Worm (Caenorhabditis elegans) whole organism, young adult: ENCODE measurements around the gene Y45F10D.16.

Source experiments
- B0019.2 ChIP-seq: fragments of 200-800 bp; sonication (Bioruptor generic); conservative IDR thresholded peaks from 2 replicates; pipeline ENCODE4 v1.3.6; 2022; ENCODE audit warnings: missing genetic modification reagents, missing genetic modification characterization, missing compliant biosample characterization
- B0035.1 ChIP-seq: sonication (generic microtip); optimal IDR thresholded peaks from 2 replicates; lab custom pipeline; 2016; ENCODE audit warnings: missing genetic modification characterization, mild to moderate bottlenecking, missing compliant biosample characterization, missing genotype, missing genetic modification reagents
- B0261.1 ChIP-seq: sonication (generic microtip); optimal IDR thresholded peaks from 2 replicates; lab custom pipeline; 2016; ENCODE audit warnings: mild to moderate bottlenecking, missing genetic modification characterization, moderate library complexity, missing compliant biosample characterization
- C06A6.2 ChIP-seq: fragments of 200-800 bp; sonication (Bioruptor generic); conservative IDR thresholded peaks from 2 replicates; pipeline ENCODE4 v1.3.6; 2022; ENCODE audit warnings: missing genetic modification characterization, missing compliant biosample characterization
- D2030.7 ChIP-seq: fragments of 200-800 bp; sonication (Bioruptor generic); IDR thresholded peaks from 2 replicates; pipeline ENCODE4 v1.3.6; 2022; ENCODE audit warnings: missing genetic modification reagents, missing genetic modification characterization, missing compliant biosample characterization
- F23B12.7 ChIP-seq: sonication (generic microtip); optimal IDR thresholded peaks from 2 replicates; lab custom pipeline; 2017; ENCODE audit warnings: missing genetic modification characterization, mild to moderate bottlenecking, missing compliant biosample characterization, antibody characterized with exemption, moderate library complexity; ENCODE audit not compliant: insufficient read depth
- F33H1.4 ChIP-seq: fragments of 200-800 bp; sonication (Bioruptor generic); IDR thresholded peaks from 2 replicates; pipeline ENCODE4 v1.3.6; 2022; ENCODE audit warnings: missing genetic modification reagents, missing genetic modification characterization, missing compliant biosample characterization
- F55B11.4 ChIP-seq: sonication (generic microtip); optimal IDR thresholded peaks from 2 replicates; lab custom pipeline; 2016; ENCODE audit warnings: missing compliant biosample characterization, missing genetic modification characterization, borderline replicate concordance; ENCODE audit not compliant: insufficient read depth
- Y53F4B.3 ChIP-seq: fragments of 200-800 bp; sonication (Bioruptor generic); IDR thresholded peaks from 2 replicates; pipeline ENCODE4 v1.3.6; 2022; ENCODE audit warnings: missing genetic modification reagents, missing genetic modification characterization, missing compliant biosample characterization
- Y95B8A.8 ChIP-seq: fragments of 200-800 bp; sonication (Bioruptor generic); IDR thresholded peaks from 2 replicates; pipeline ENCODE4 v1.3.6; 2022; ENCODE audit warnings: missing genetic modification reagents, missing genetic modification characterization, missing compliant biosample characterization
- akir-1 ChIP-seq: fragments of 200-800 bp; sonication (Bioruptor generic); optimal IDR thresholded peaks from 2 replicates; lab custom pipeline; 2018; ENCODE audit warnings: mild to moderate bottlenecking, missing genetic modification characterization, moderate library complexity, missing compliant biosample characterization
- aptf-3 ChIP-seq: fragments of 200-800 bp; sonication (Bioruptor generic); IDR thresholded peaks from 2 replicates; pipeline ENCODE4 v1.3.6; 2022; ENCODE audit warnings: missing genetic modification characterization, missing compliant biosample characterization
- attf-5 ChIP-seq: fragments of 200-800 bp; sonication (Bioruptor generic); optimal IDR thresholded peaks from 2 replicates; lab custom pipeline; 2018; ENCODE audit warnings: mild to moderate bottlenecking, missing genetic modification characterization, missing compliant biosample characterization
- attf-6 ChIP-seq: fragments of 200-800 bp; sonication (Bioruptor generic); IDR thresholded peaks from 2 replicates; pipeline ENCODE4 v1.3.6; 2022; ENCODE audit warnings: missing genetic modification reagents, missing genetic modification characterization, missing compliant biosample characterization
- cebp-1 ChIP-seq, 2 experiments: fragments of 200-800 bp in 1 of 2; sonication (Bioruptor generic) in 1 of 2; sonication (generic microtip) in 1 of 2; IDR thresholded peaks in 1 of 2; optimal IDR thresholded peaks in 1 of 2; 2 replicates each; pipeline versions ENCODE4 v1.3.6 to Lab custom; 2017 to 2022; ENCODE audit warnings: missing compliant biosample characterization in 2 of 2, missing genetic modification characterization in 2 of 2, mild to moderate bottlenecking in 1 of 2, missing genetic modification reagents in 1 of 2, moderate library complexity in 1 of 2
- ceh-58 ChIP-seq: fragments of 200-800 bp; sonication (Bioruptor generic); IDR thresholded peaks from 2 replicates; pipeline ENCODE4 v1.3.6; 2022; ENCODE audit warnings: missing genetic modification characterization, missing compliant biosample characterization
- ceh-91 ChIP-seq: fragments of 200-800 bp; sonication (Bioruptor generic); IDR thresholded peaks from 2 replicates; pipeline ENCODE4 v1.3.6; 2022; ENCODE audit warnings: missing genetic modification reagents, missing genetic modification characterization, missing compliant biosample characterization
- dpl-1 ChIP-seq: fragments of 150-350 bp; optimal IDR thresholded peaks from 2 replicates; lab custom pipeline; 2014; ENCODE audit warnings: missing biosample characterization, missing genetic modification reagents, missing genetic modification characterization
- efl-1 ChIP-seq: fragments of 150-350 bp; optimal IDR thresholded peaks from 2 replicates; lab custom pipeline; 2014; ENCODE audit warnings: missing biosample characterization, missing genetic modification reagents, missing genetic modification characterization
- egl-18 ChIP-seq: fragments of 200-800 bp; sonication (Bioruptor generic); IDR thresholded peaks from 2 replicates; pipeline ENCODE4 v1.3.6; 2022; ENCODE audit warnings: missing genetic modification reagents, missing genetic modification characterization, missing compliant biosample characterization
- egl-44 ChIP-seq: fragments of 200-800 bp; sonication (Bioruptor generic); IDR thresholded peaks from 2 replicates; pipeline ENCODE4 v1.3.6; 2022; ENCODE audit warnings: missing genetic modification reagents, missing genetic modification characterization, missing compliant biosample characterization
- egrh-3 ChIP-seq: fragments of 200-800 bp; sonication (Bioruptor generic); IDR thresholded peaks from 2 replicates; pipeline ENCODE4 v1.3.6; 2022; ENCODE audit warnings: missing genetic modification reagents, missing genetic modification characterization, missing compliant biosample characterization
- ekl-4 ChIP-seq: fragments of 200-800 bp; sonication (Bioruptor generic); IDR thresholded peaks from 2 replicates; pipeline ENCODE4 v1.3.6; 2022; ENCODE audit warnings: missing genetic modification reagents, missing genetic modification characterization, missing compliant biosample characterization
- ets-4 ChIP-seq: fragments of 200-800 bp; sonication (Bioruptor generic); optimal IDR thresholded peaks from 2 replicates; lab custom pipeline; 2018; ENCODE audit warnings: mild to moderate bottlenecking, missing genetic modification characterization, missing compliant biosample characterization
- hlh-26 ChIP-seq: fragments of 200-800 bp; sonication (Bioruptor generic); conservative IDR thresholded peaks from 2 replicates; pipeline ENCODE4 v1.3.6; 2022; ENCODE audit warnings: missing genetic modification reagents, missing genetic modification characterization, missing compliant biosample characterization
- hmg-1.2 ChIP-seq: fragments of 200-800 bp; sonication (Bioruptor generic); IDR thresholded peaks from 2 replicates; pipeline ENCODE4 v1.3.6; 2022; ENCODE audit warnings: missing genetic modification reagents, missing genetic modification characterization, missing compliant biosample characterization
- lag-1 ChIP-seq: fragments of 200-800 bp; sonication (Bioruptor generic); IDR thresholded peaks from 2 replicates; pipeline ENCODE4 v1.3.6; 2022; ENCODE audit warnings: missing genetic modification reagents, missing genetic modification characterization, missing compliant biosample characterization
- let-607 ChIP-seq, 2 experiments: fragments of 200-800 bp in 1 of 2; sonication (Bioruptor generic) in 1 of 2; sonication (generic microtip) in 1 of 2; optimal IDR thresholded peaks; 2 replicates each; lab custom pipeline; 2016 to 2018; ENCODE audit warnings: mild to moderate bottlenecking in 2 of 2, missing compliant biosample characterization in 2 of 2, missing genetic modification characterization in 2 of 2, moderate library complexity in 2 of 2, missing genotype in 1 of 2
- lin-26 ChIP-seq: fragments of 200-800 bp; sonication (Bioruptor generic); IDR thresholded peaks from 2 replicates; pipeline ENCODE4 v1.3.6; 2022; ENCODE audit warnings: missing genetic modification reagents, missing genetic modification characterization, missing compliant biosample characterization
- lsl-1 ChIP-seq: fragments of 200-800 bp; sonication (Bioruptor generic); optimal IDR thresholded peaks from 2 replicates; lab custom pipeline; 2018; ENCODE audit warnings: mild to moderate bottlenecking, missing genetic modification characterization, moderate library complexity, missing compliant biosample characterization
- lsy-27 ChIP-seq: sonication (generic microtip); optimal IDR thresholded peaks from 2 replicates; lab custom pipeline; 2017; ENCODE audit warnings: missing genetic modification characterization, mild to moderate bottlenecking, missing compliant biosample characterization, antibody characterized with exemption, missing genotype, borderline replicate concordance; ENCODE audit not compliant: insufficient read depth
- madf-6 ChIP-seq: fragments of 200-800 bp; sonication (Bioruptor generic); IDR thresholded peaks from 2 replicates; pipeline ENCODE4 v1.3.6; 2022; ENCODE audit warnings: missing genetic modification reagents, missing genetic modification characterization, missing compliant biosample characterization
- madf-8 ChIP-seq: fragments of 200-800 bp; sonication (Bioruptor generic); conservative IDR thresholded peaks from 2 replicates; pipeline ENCODE4 v1.3.6; 2022; ENCODE audit warnings: missing genetic modification reagents, missing genetic modification characterization, missing compliant biosample characterization
- nfyb-1 ChIP-seq: fragments of 200-800 bp; sonication (Bioruptor generic); IDR thresholded peaks from 2 replicates; pipeline ENCODE4 v1.3.6; 2022; ENCODE audit warnings: missing genetic modification reagents, missing genetic modification characterization, missing compliant biosample characterization
- nhr-90 ChIP-seq: sonication (generic microtip); optimal IDR thresholded peaks from 2 replicates; lab custom pipeline; 2016; ENCODE audit warnings: missing genotype, mild to moderate bottlenecking, missing genetic modification characterization, missing compliant biosample characterization
- sdz-38 ChIP-seq: sonication (generic microtip); optimal IDR thresholded peaks from 2 replicates; lab custom pipeline; 2016; ENCODE audit warnings: missing genotype, missing genetic modification characterization, missing compliant biosample characterization
- snpc-3.4 ChIP-seq: sonication (generic microtip); optimal IDR thresholded peaks from 2 replicates; lab custom pipeline; 2017; ENCODE audit warnings: missing genetic modification characterization, mild to moderate bottlenecking, missing compliant biosample characterization, antibody characterized with exemption, moderate library complexity, missing genotype, missing genetic modification reagents
- snpc-4 ChIP-seq, 5 experiments: fragments of 150-350 bp in 1 of 5; sonication (generic microtip) in 4 of 5; optimal IDR thresholded peaks; 2 replicates each; lab custom pipeline; 2014 to 2018; ENCODE audit warnings: missing genetic modification characterization in 5 of 5, missing biosample characterization in 3 of 5, antibody characterized with exemption in 2 of 5, mild to moderate bottlenecking in 2 of 5, missing compliant biosample characterization in 2 of 5, missing genotype in 2 of 5, moderate library complexity in 2 of 5, missing genetic modification reagents in 1 of 5
- tbp1 ChIP-seq: fragments of 200-800 bp; sonication (Bioruptor generic); optimal IDR thresholded peaks from 2 replicates; lab custom pipeline; 2018; ENCODE audit warnings: mild to moderate bottlenecking, missing genetic modification characterization, missing compliant biosample characterization
- tlf-1 ChIP-seq: fragments of 200-800 bp; sonication (Bioruptor generic); optimal IDR thresholded peaks from 2 replicates; lab custom pipeline; 2018; ENCODE audit warnings: mild to moderate bottlenecking, missing genetic modification characterization, missing compliant biosample characterization
- xnd-1 ChIP-seq: sonication (generic microtip); optimal IDR thresholded peaks from 2 replicates; lab custom pipeline; 2016; ENCODE audit warnings: missing genotype, missing genetic modification reagents, missing genetic modification characterization, missing compliant biosample characterization
- ztf-28 ChIP-seq: fragments of 200-800 bp; sonication (Bioruptor generic); IDR thresholded peaks from 2 replicates; pipeline ENCODE4 v1.3.6; 2022; ENCODE audit warnings: missing genetic modification reagents, missing genetic modification characterization, missing compliant biosample characterization
- ztf-3 ChIP-seq: fragments of 200-800 bp; sonication (Bioruptor generic); optimal IDR thresholded peaks from 2 replicates; lab custom pipeline; 2018; ENCODE audit warnings: mild to moderate bottlenecking, missing genetic modification characterization, missing compliant biosample characterization

Y45F10D.16 gene

ce11 chrIV:13782319-13782718 is 6.1 kb downstream of the Y45F10D.16 start (continued):
- no peak for TF ChIP-seq lsy-27
- no peak for TF ChIP-seq ekl-4 (GFP tag; lab: Robert Waterston, UW)
- no peak for TF ChIP-seq hmg-1.2
- no peak for TF ChIP-seq lsl-1 (GFP tag; lab: Kevin White, UChicago)
- TF ChIP-seq B0019.2 = no peak
- no peak for TF ChIP-seq F23B12.7 (tag; lab: Kevin White, UChicago)
- TF ChIP-seq tbp1 = no peak
- TF ChIP-seq madf-8 (GFP tag; lab: Robert Waterston, UW) = no peak
- TF ChIP-seq aptf-3 = no peak
- TF ChIP-seq B0035.1 = no peak
- no peak for TF ChIP-seq lin-26 (GFP tag; lab: Robert Waterston, UW)
- no peak for TF ChIP-seq B0261.1
- TF ChIP-seq efl-1 (GFP tag; lab: Kevin White, UChicago) = no peak
- no peak for TF ChIP-seq ztf-28 (GFP tag; lab: Robert Waterston, UW)
- TF ChIP-seq D2030.7 = no peak
- TF ChIP-seq Y53F4B.3 (GFP tag; lab: Robert Waterston, UW) = no peak
- 0 out of 2 replicates have a peak, but pooled peaks have one; percentile 6 for TF ChIP-seq F33H1.4 (GFP tag; lab: Robert Waterston, UW)
- no peak for TF ChIP-seq let-607 (tag; optimal IDR thresholded peaks at IDR 0.05; lab: Kevin White, UChicago)

DNA sequence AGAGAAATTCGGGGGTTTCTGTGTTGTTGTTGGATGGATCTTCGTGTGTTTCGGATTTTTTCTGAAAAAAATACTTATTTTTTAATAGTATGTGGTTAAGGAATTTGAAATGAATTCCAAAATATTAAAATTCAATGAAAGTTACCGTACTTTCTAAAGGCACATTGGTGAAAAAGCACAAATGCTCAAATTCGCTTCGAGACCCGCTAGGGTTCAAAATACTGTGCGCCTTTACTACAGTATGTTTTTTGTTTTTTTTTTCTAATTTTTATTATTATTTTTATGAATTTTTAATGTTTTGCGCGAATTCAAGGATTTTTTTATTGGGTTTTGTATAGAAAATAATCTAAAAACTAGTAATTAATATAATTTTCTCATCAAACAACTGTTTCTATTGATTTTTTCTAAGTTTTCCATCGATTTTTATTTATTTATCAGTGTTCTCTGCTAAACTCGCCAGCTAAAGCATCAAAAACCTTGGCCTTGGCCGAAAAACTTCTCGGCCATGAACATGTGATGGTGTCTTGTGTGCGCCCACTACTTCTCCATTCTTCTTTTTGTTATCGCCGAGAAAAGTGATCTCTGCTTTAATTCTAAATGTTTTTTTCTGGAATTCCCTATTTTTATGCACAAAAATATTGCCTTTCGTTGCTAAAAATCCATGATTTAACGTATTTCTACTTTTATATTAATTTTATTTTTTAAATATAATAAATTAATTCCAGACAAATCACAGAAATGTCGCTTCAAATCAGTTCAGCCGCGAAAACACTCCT is 7.2 kb downstream of the Y45F10D.16 start, which contains the start of gene iscu-1:
Gene iscu-1, plus strand, starts transcription at position 726 of the 776 bp plus-strand sequence.
- TF ChIP-seq B0019.2 = no peak
- TF ChIP-seq Y95B8A.8 (GFP tag; lab: Robert Waterston, UW) = 0 out of 2 replicates have a peak, but pooled peaks have one; percentile 28
- TF ChIP-seq attf-6 (GFP tag; lab: Robert Waterston, UW) = peak; percentile 91
- TF ChIP-seq F33H1.4 (GFP tag; lab: Robert Waterston, UW) = peak; percentile 93
- no peak for TF ChIP-seq ztf-3
- no peak for TF ChIP-seq ets-4
- no peak for TF ChIP-seq tlf-1 (GFP tag; lab: Kevin White, UChicago)
- TF ChIP-seq lsl-1 (GFP tag; lab: Kevin White, UChicago) = peak; percentile 91
- TF ChIP-seq C06A6.2 = no peak
- TF ChIP-seq akir-1 (GFP tag; lab: Kevin White, UChicago) = no peak
- TF ChIP-seq hlh-26 = no peak
- TF ChIP-seq madf-8 (GFP tag; lab: Robert Waterston, UW) = peak; percentile 73
- no peak for TF ChIP-seq F55B11.4 (tag; lab: Kevin White, UChicago)
- TF ChIP-seq sdz-38 (tag; lab: Kevin White, UChicago) = no peak
- no peak for TF ChIP-seq nhr-90 (tag; lab: Kevin White, UChicago)
- TF ChIP-seq lsy-27 = no peak
- no peak for TF ChIP-seq ceh-58 (GFP tag; lab: Robert Waterston, UW)
- peak; percentile 58 for TF ChIP-seq snpc-3.4
- no peak for TF ChIP-seq cebp-1 (GFP tag; IDR thresholded peaks at IDR 0.05; lab: Robert Waterston, UW)
- peak; percentile 38 for TF ChIP-seq cebp-1 (tag; optimal IDR thresholded peaks at IDR 0.05; lab: Kevin White, UChicago)
- TF ChIP-seq xnd-1 (tag; lab: Kevin White, UChicago) = peak; percentile 81
- no peak for TF ChIP-seq ekl-4 (GFP tag; lab: Robert Waterston, UW)
- TF ChIP-seq snpc-4 (GFP tag; optimal IDR thresholded peaks at IDR 0.05; lab: Kevin White, UChicago) = peak; percentile 76
- peak in 3 of 4 experiments; percentile 86 to 91 (median 89) for TF ChIP-seq snpc-4 (tag; optimal IDR thresholded peaks at IDR 0.05; lab: Kevin White, UChicago)
- TF ChIP-seq ceh-91 (GFP tag; lab: Robert Waterston, UW) = peak; percentile 21; the same call in 1 of the 2 replicates
- TF ChIP-seq egl-44 (GFP tag; lab: Robert Waterston, UW) = no peak
- TF ChIP-seq egl-18 (GFP tag; lab: Robert Waterston, UW) = no peak
- TF ChIP-seq attf-5 = peak; percentile 47
- TF ChIP-seq lag-1 (GFP tag; lab: Robert Waterston, UW) = no peak
- TF ChIP-seq egrh-3 (GFP tag; lab: Robert Waterston, UW) = no peak
- peak; percentile 7 for TF ChIP-seq dpl-1 (GFP tag; lab: Kevin White, UChicago)
- TF ChIP-seq nfyb-1 (GFP tag; lab: Robert Waterston, UW) = no peak
- peak; percentile 92 for TF ChIP-seq madf-6 (GFP tag; lab: Robert Waterston, UW)
